Fruit fly (Drosophila melanogaster) whole organism, prepupa: ENCODE measurements around the gene CG11342.

ENCODE experiments used
- Sox102F ChIP-seq: fragments of 200-800 bp; sonication (Bioruptor generic); optimal IDR thresholded peaks from 2 replicates; lab custom pipeline; 2016; ENCODE audit warnings: missing biosample characterization, mild to moderate bottlenecking, missing genetic modification characterization
- achi ChIP-seq: fragments of 200-800 bp; sonication (Bioruptor generic); optimal IDR thresholded peaks from 3 replicates; lab custom pipeline; 2016; ENCODE audit warnings: missing biosample characterization, missing genetic modification characterization
- eg ChIP-seq: fragments of 200-800 bp; sonication (Bioruptor generic); IDR thresholded peaks from 3 replicates; pipeline ENCODE4 v1.3.6; 2022; ENCODE audit warnings: missing biosample characterization, missing genetic modification characterization

DNA sequence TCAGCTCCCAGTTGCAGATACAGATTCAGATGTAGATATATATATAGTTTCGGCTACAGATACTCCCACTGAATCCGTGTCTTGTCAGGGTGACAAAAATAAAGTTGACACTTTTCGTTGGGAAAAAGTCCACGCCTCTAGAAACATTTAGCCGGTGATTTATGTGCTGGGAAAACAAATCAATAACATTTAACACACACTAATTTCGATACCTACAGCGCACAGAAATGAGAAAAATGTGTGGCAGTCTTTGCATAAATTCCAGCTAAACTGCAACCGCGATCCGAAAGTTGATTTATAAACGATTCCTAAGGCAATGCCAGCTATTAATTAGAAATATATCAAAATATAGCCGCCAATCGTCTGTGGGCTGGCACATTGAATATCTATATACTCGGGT, 21.0 kb upstream of the CG11342 start:
- TF ChIP-seq achi (GFP tag; lab: Kevin White, UChicago), result no peak
- TF ChIP-seq Sox102F (GFP tag; lab: Kevin White, UChicago), result no peak
- no peak for TF ChIP-seq eg
